Fruit fly (Drosophila melanogaster) whole organism, adult: Measurements from ENCODE around the gene CG7069.

ENCODE experiments used
- CG11617 ChIP-seq: fragments of 200-800 bp; sonication (Bioruptor generic); optimal IDR thresholded peaks from 2 replicates; lab custom pipeline; 2017; ENCODE audit warnings: mild to moderate bottlenecking, missing biosample characterization, missing genetic modification reagents, missing genetic modification characterization
- CG12768 ChIP-seq: fragments of 200-800 bp; sonication (Bioruptor generic); optimal IDR thresholded peaks from 2 replicates; lab custom pipeline; 2017; ENCODE audit warnings: missing biosample characterization, missing genetic modification characterization, mild to moderate bottlenecking, moderate library complexity, missing genetic modification reagents
- CG14711 ChIP-seq: fragments of 200-800 bp; sonication (Bioruptor generic); optimal IDR thresholded peaks from 2 replicates; lab custom pipeline; 2018; ENCODE audit warnings: missing biosample characterization, mild to moderate bottlenecking, missing genetic modification characterization, moderate library complexity
- CG1620 ChIP-seq: fragments of 200-800 bp; sonication (Bioruptor generic); optimal IDR thresholded peaks from 2 replicates; lab custom pipeline; 2016; ENCODE audit warnings: missing biosample characterization, missing genetic modification characterization
- CG33017 ChIP-seq: fragments of 200-800 bp; sonication (Bioruptor generic); optimal IDR thresholded peaks from 2 replicates; lab custom pipeline; 2018; ENCODE audit warnings: missing biosample characterization, mild to moderate bottlenecking, missing genetic modification characterization, moderate library complexity
- CG5204 ChIP-seq: fragments of 200-800 bp; sonication (Bioruptor generic); optimal IDR thresholded peaks from 2 replicates; lab custom pipeline; 2016; ENCODE audit warnings: missing biosample characterization, missing genetic modification characterization
- CG7045 ChIP-seq: fragments of 200-800 bp; sonication (Bioruptor generic); optimal IDR thresholded peaks from 2 replicates; lab custom pipeline; 2017; ENCODE audit warnings: missing biosample characterization, mild to moderate bottlenecking, missing genetic modification characterization
- CG7101 ChIP-seq: fragments of 200-800 bp; sonication (Bioruptor generic); optimal IDR thresholded peaks from 2 replicates; lab custom pipeline; 2018; ENCODE audit warnings: missing biosample characterization, mild to moderate bottlenecking, missing genetic modification characterization, moderate library complexity
- Crg-1 ChIP-seq: fragments of 200-800 bp; sonication (Bioruptor generic); optimal IDR thresholded peaks from 2 replicates; lab custom pipeline; 2016; ENCODE audit warnings: missing biosample characterization, missing genetic modification characterization
- Hr96 ChIP-seq: fragments of 200-800 bp; sonication (Bioruptor generic); optimal IDR thresholded peaks from 2 replicates; lab custom pipeline; 2016; ENCODE audit warnings: missing biosample characterization, missing genetic modification characterization
- Mnt ChIP-seq: fragments of 200-800 bp; sonication (Bioruptor generic); optimal IDR thresholded peaks from 2 replicates; lab custom pipeline; 2016; ENCODE audit warnings: missing biosample characterization, mild to moderate bottlenecking, missing genetic modification characterization
- bab1 ChIP-seq: fragments of 200-800 bp; sonication (Bioruptor generic); optimal IDR thresholded peaks from 3 replicates; lab custom pipeline; 2019; ENCODE audit warnings: missing biosample characterization, mild to moderate bottlenecking, missing genetic modification characterization, moderate library complexity
- cic ChIP-seq: fragments of 200-800 bp; sonication (Bioruptor generic); optimal IDR thresholded peaks from 2 replicates; lab custom pipeline; 2017; ENCODE audit warnings: missing biosample characterization, mild to moderate bottlenecking, missing genetic modification characterization, moderate library complexity
- cnc ChIP-seq, 2 experiments: fragments of >200 bp; optimal IDR thresholded peaks; 2 replicates each; lab custom pipeline; 2017
- ovo ChIP-seq: fragments of 200-800 bp; sonication (Bioruptor generic); optimal IDR thresholded peaks from 2 replicates; lab custom pipeline; 2016; ENCODE audit warnings: missing biosample characterization, missing genetic modification characterization
- tj ChIP-seq: fragments of 200-800 bp; sonication (Bioruptor generic); optimal IDR thresholded peaks from 3 replicates; lab custom pipeline; 2017; ENCODE audit warnings: missing biosample characterization, mild to moderate bottlenecking, missing genetic modification characterization, moderate library complexity
- toe ChIP-seq: fragments of 200-800 bp; sonication (Bioruptor generic); optimal IDR thresholded peaks from 2 replicates; lab custom pipeline; 2016; ENCODE audit warnings: missing biosample characterization, missing genetic modification characterization

Gene CG7069

DNA sequence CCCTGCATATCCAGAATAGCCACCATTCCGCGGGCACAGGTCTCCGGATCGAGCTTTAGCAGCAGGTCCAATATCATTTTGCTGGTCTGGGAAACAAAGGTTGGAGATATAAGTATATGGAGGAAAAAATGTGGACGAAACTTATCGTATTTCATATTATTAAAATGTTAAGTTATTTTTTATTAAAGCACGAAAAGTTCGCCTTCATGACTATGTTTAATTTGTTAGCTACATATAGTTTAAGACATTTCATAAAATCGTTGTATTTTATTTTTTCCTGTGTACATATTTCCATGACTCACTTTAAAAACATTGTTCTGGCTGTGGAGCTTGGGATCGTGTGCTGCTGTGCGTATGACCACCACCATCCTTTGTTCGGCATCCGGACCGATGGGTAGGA lies 51.4 kb downstream of the CG7069 start:
- TF ChIP-seq bab1 (GFP tag; lab: Kevin White, UChicago) (no peak), Crg-1 (no peak), CG5204 (GFP tag; lab: Kevin White, UChicago) (no peak), Mnt (GFP tag; lab: Kevin White, UChicago) (no peak), Hr96 (no peak), CG1620 (GFP tag; lab: Kevin White, UChicago) (no peak), CG7101 (tag; lab: Kevin White, UChicago) (no peak), CG33017 (tag; lab: Kevin White, UChicago) (no peak), ovo (no peak), CG12768 (GFP tag; lab: Kevin White, UChicago) (no peak), CG7045 (GFP tag; lab: Kevin White, UChicago) (no peak), toe (no peak), CG11617 (GFP tag; lab: Kevin White, UChicago) (no peak), CG14711 (no peak), cic (GFP tag; lab: Kevin White, UChicago) (no peak)

- TF ChIP-seq cic (GFP tag; lab: Kevin White, UChicago) (peak; percentile 67), CG14711 (no peak), bab1 (GFP tag; lab: Kevin White, UChicago) (peak; percentile 8), cnc (optimal IDR thresholded peaks at IDR 0.05; lab: Kevin White, UChicago) (no peak), Mnt (GFP tag; lab: Kevin White, UChicago) (peak; percentile 60), tj (GFP tag; lab: Kevin White, UChicago) (peak; percentile 97), CG12768 (GFP tag; lab: Kevin White, UChicago) (no peak)
These were observed 52.1 kb downstream of the CG7069 start, which contains the start of gene pinta for dm6 chr3R:22424602-22425190. Gene pinta, minus strand, starts transcription at chr3R:22424929.
